Worm (Caenorhabditis elegans) whole organism, midembryonic: ENCODE measurements around the gene K09H11.9.

Experiments used
- T22C8.4 ChIP-seq: fragments of 200-800 bp; sonication (Bioruptor generic); IDR thresholded peaks from 2 replicates; pipeline ENCODE4 v1.3.6; 2022; ENCODE audit warnings: missing genetic modification characterization, missing compliant biosample characterization
- cog-1 ChIP-seq: sonication (generic microtip); optimal IDR thresholded peaks from 2 replicates; lab custom pipeline; 2016; ENCODE audit warnings: missing genetic modification characterization, missing compliant biosample characterization
- flt-1 ChIP-seq: fragments of 200-800 bp; sonication (Bioruptor generic); IDR thresholded peaks from 2 replicates; pipeline ENCODE4 v1.3.6; 2022; ENCODE audit warnings: missing genetic modification characterization, missing compliant biosample characterization
- klf-2 ChIP-seq: fragments of 200-800 bp; sonication (Bioruptor generic); conservative IDR thresholded peaks from 2 replicates; pipeline ENCODE4 v1.3.6; 2022; ENCODE audit warnings: missing genetic modification reagents, missing genetic modification characterization, missing compliant biosample characterization
- med-1 ChIP-seq: sonication (generic microtip); optimal IDR thresholded peaks from 2 replicates; lab custom pipeline; 2017; ENCODE audit warnings: missing genetic modification characterization, mild to moderate bottlenecking, missing compliant biosample characterization, antibody characterized with exemption, missing genetic modification reagents; ENCODE audit not compliant: insufficient read depth
- ref-1 ChIP-seq: fragments of 200-800 bp; sonication (Bioruptor generic); conservative IDR thresholded peaks from 2 replicates; pipeline ENCODE4 v1.3.6; 2022; ENCODE audit warnings: missing genetic modification reagents, missing genetic modification characterization, missing compliant biosample characterization
- tab-1 ChIP-seq: fragments of 200-800 bp; sonication (Bioruptor generic); IDR thresholded peaks from 2 replicates; pipeline ENCODE4 v1.3.6; 2022; ENCODE audit warnings: missing genetic modification characterization, missing compliant biosample characterization
- ztf-23 ChIP-seq: fragments of 200-800 bp; sonication (Bioruptor generic); IDR thresholded peaks from 2 replicates; pipeline ENCODE4 v1.3.6; 2022; ENCODE audit warnings: missing genetic modification reagents, missing genetic modification characterization, missing compliant biosample characterization
- ztf-29 ChIP-seq: fragments of 200-800 bp; sonication (Bioruptor generic); IDR thresholded peaks from 2 replicates; pipeline ENCODE4 v1.3.6; 2022; ENCODE audit warnings: missing genetic modification reagents, missing genetic modification characterization, missing compliant biosample characterization

ce11 chrV:5713510-5713909 lies 2.9 kb downstream of the K09H11.9 start:
- TF ChIP-seq med-1 (GFP tag; lab: Kevin White, UChicago), result no peak
- no peak for TF ChIP-seq tab-1 (GFP tag; lab: Robert Waterston, UW)
- TF ChIP-seq T22C8.4 (GFP tag; lab: Robert Waterston, UW), result no peak
- no peak for TF ChIP-seq ref-1 (GFP tag; lab: Robert Waterston, UW)
- no peak for TF ChIP-seq cog-1 (tag; lab: Kevin White, UChicago)
- TF ChIP-seq klf-2 (GFP tag; lab: Robert Waterston, UW), result no peak
- no peak for TF ChIP-seq ztf-23 (GFP tag; lab: Robert Waterston, UW)
- TF ChIP-seq flt-1 (GFP tag; lab: Robert Waterston, UW), result no peak
- TF ChIP-seq ztf-29 (GFP tag; lab: Robert Waterston, UW), result no peak
